Worm (Caenorhabditis elegans) whole organism, young adult: ENCODE measurements around the gene Y45F10C.2.

ENCODE experiments used
- C06A6.2 ChIP-seq: fragments of 200-800 bp; sonication (Bioruptor generic); conservative IDR thresholded peaks from 2 replicates; pipeline ENCODE4 v1.3.6; 2022; ENCODE audit warnings: missing genetic modification characterization, missing compliant biosample characterization
- F37B4.10 ChIP-seq: fragments of 200-800 bp; sonication (Bioruptor generic); IDR thresholded peaks from 2 replicates; pipeline ENCODE4 v1.3.6; 2022; ENCODE audit warnings: missing genetic modification characterization, missing compliant biosample characterization
- F55B11.4 ChIP-seq: sonication (generic microtip); optimal IDR thresholded peaks from 2 replicates; lab custom pipeline; 2016; ENCODE audit warnings: missing compliant biosample characterization, missing genetic modification characterization, borderline replicate concordance; ENCODE audit not compliant: insufficient read depth
- F57A8.1 ChIP-seq: fragments of 200-800 bp; sonication (Bioruptor generic); optimal IDR thresholded peaks from 2 replicates; lab custom pipeline; 2018; ENCODE audit warnings: mild to moderate bottlenecking, missing genetic modification characterization, moderate library complexity, missing compliant biosample characterization
- F57C9.4 ChIP-seq: sonication (generic microtip); optimal IDR thresholded peaks from 2 replicates; lab custom pipeline; 2017; ENCODE audit warnings: mild to moderate bottlenecking, missing genetic modification characterization, missing compliant biosample characterization
- T26A5.8 ChIP-seq: sonication (generic microtip); optimal IDR thresholded peaks from 2 replicates; lab custom pipeline; 2016; ENCODE audit warnings: missing genetic modification characterization, missing compliant biosample characterization
- Y56A3A.18 ChIP-seq: fragments of 200-800 bp; sonication (Bioruptor generic); IDR thresholded peaks from 2 replicates; pipeline ENCODE4 v1.3.6; 2022; ENCODE audit warnings: missing genetic modification reagents, missing genetic modification characterization, missing compliant biosample characterization
- Y67H2A.10 ChIP-seq: fragments of 200-800 bp; sonication (Bioruptor generic); conservative IDR thresholded peaks from 2 replicates; pipeline ENCODE4 v1.3.6; 2022; ENCODE audit warnings: missing genetic modification reagents, missing genetic modification characterization, missing compliant biosample characterization
- ZK185.1 ChIP-seq: sonication (generic microtip); optimal IDR thresholded peaks from 2 replicates; lab custom pipeline; 2016; ENCODE audit warnings: mild to moderate bottlenecking, missing genetic modification characterization, missing compliant biosample characterization; ENCODE audit not compliant: poor library complexity, severe bottlenecking
- akir-1 ChIP-seq: fragments of 200-800 bp; sonication (Bioruptor generic); optimal IDR thresholded peaks from 2 replicates; lab custom pipeline; 2018; ENCODE audit warnings: mild to moderate bottlenecking, missing genetic modification characterization, moderate library complexity, missing compliant biosample characterization
- aptf-3 ChIP-seq: fragments of 200-800 bp; sonication (Bioruptor generic); IDR thresholded peaks from 2 replicates; pipeline ENCODE4 v1.3.6; 2022; ENCODE audit warnings: missing genetic modification characterization, missing compliant biosample characterization
- athp-1 ChIP-seq: sonication (generic microtip); optimal IDR thresholded peaks from 2 replicates; lab custom pipeline; 2017; ENCODE audit warnings: mild to moderate bottlenecking, missing genetic modification characterization, missing compliant biosample characterization
- attf-3 ChIP-seq: fragments of 200-800 bp; sonication (Bioruptor generic); conservative IDR thresholded peaks from 2 replicates; pipeline ENCODE4 v1.3.6; 2022; ENCODE audit warnings: missing genetic modification reagents, missing genetic modification characterization, missing compliant biosample characterization
- attf-6 ChIP-seq: fragments of 200-800 bp; sonication (Bioruptor generic); IDR thresholded peaks from 2 replicates; pipeline ENCODE4 v1.3.6; 2022; ENCODE audit warnings: missing genetic modification reagents, missing genetic modification characterization, missing compliant biosample characterization
- bed-1 ChIP-seq: fragments of 200-800 bp; sonication (Bioruptor generic); IDR thresholded peaks from 2 replicates; pipeline ENCODE4 v1.3.6; 2022; ENCODE audit warnings: missing genetic modification reagents, missing genetic modification characterization, missing compliant biosample characterization
- bed-2 ChIP-seq: fragments of 200-800 bp; sonication (Bioruptor generic); IDR thresholded peaks from 2 replicates; pipeline ENCODE4 v1.3.6; 2022; ENCODE audit warnings: missing genetic modification reagents, missing genetic modification characterization, missing compliant biosample characterization
- cebp-1 ChIP-seq, 2 experiments: fragments of 200-800 bp in 1 of 2; sonication (Bioruptor generic) in 1 of 2; sonication (generic microtip) in 1 of 2; IDR thresholded peaks in 1 of 2; optimal IDR thresholded peaks in 1 of 2; 2 replicates each; pipeline versions ENCODE4 v1.3.6 to Lab custom; 2017 to 2022; ENCODE audit warnings: missing compliant biosample characterization in 2 of 2, missing genetic modification characterization in 2 of 2, mild to moderate bottlenecking in 1 of 2, missing genetic modification reagents in 1 of 2, moderate library complexity in 1 of 2
- cebp-2 ChIP-seq: fragments of 200-800 bp; sonication (Bioruptor generic); IDR thresholded peaks from 2 replicates; pipeline ENCODE4 v1.3.6; 2022; ENCODE audit warnings: missing genetic modification characterization, missing compliant biosample characterization
- ceh-100 ChIP-seq: fragments of 200-800 bp; sonication (Bioruptor generic); IDR thresholded peaks from 2 replicates; pipeline ENCODE4 v1.3.6; 2022; ENCODE audit warnings: missing genetic modification reagents, missing genetic modification characterization, missing compliant biosample characterization
- chd-7 ChIP-seq: sonication (generic microtip); optimal IDR thresholded peaks from 2 replicates; lab custom pipeline; 2016; ENCODE audit warnings: mild to moderate bottlenecking, missing genetic modification characterization, moderate library complexity, missing compliant biosample characterization
- egl-44 ChIP-seq: fragments of 200-800 bp; sonication (Bioruptor generic); IDR thresholded peaks from 2 replicates; pipeline ENCODE4 v1.3.6; 2022; ENCODE audit warnings: missing genetic modification reagents, missing genetic modification characterization, missing compliant biosample characterization
- hlh-12 ChIP-seq: sonication (generic microtip); optimal IDR thresholded peaks from 2 replicates; lab custom pipeline; 2016; ENCODE audit warnings: missing genetic modification characterization, missing compliant biosample characterization
- hmg-1.2 ChIP-seq: fragments of 200-800 bp; sonication (Bioruptor generic); IDR thresholded peaks from 2 replicates; pipeline ENCODE4 v1.3.6; 2022; ENCODE audit warnings: missing genetic modification reagents, missing genetic modification characterization, missing compliant biosample characterization
- let-526 ChIP-seq: fragments of 200-800 bp; sonication (Bioruptor generic); IDR thresholded peaks from 2 replicates; pipeline ENCODE4 v1.3.6; 2022; ENCODE audit warnings: missing genetic modification reagents, missing genetic modification characterization, missing compliant biosample characterization
- let-607 ChIP-seq, 2 experiments: fragments of 200-800 bp in 1 of 2; sonication (Bioruptor generic) in 1 of 2; sonication (generic microtip) in 1 of 2; optimal IDR thresholded peaks; 2 replicates each; lab custom pipeline; 2016 to 2018; ENCODE audit warnings: mild to moderate bottlenecking in 2 of 2, missing compliant biosample characterization in 2 of 2, missing genetic modification characterization in 2 of 2, moderate library complexity in 2 of 2, missing genotype in 1 of 2
- lin-35 ChIP-seq, 3 experiments: fragments of 150-350 bp in 2 of 3; sonication (generic microtip) in 1 of 3; optimal IDR thresholded peaks; 2 replicates each; lab custom pipeline; 2014 to 2018; ENCODE audit warnings: missing biosample characterization in 3 of 3, missing genetic modification characterization in 3 of 3, missing genetic modification reagents in 3 of 3
- lin-40 ChIP-seq: sonication (generic microtip); optimal IDR thresholded peaks from 2 replicates; lab custom pipeline; 2016; ENCODE audit warnings: missing genetic modification characterization, mild to moderate bottlenecking, missing compliant biosample characterization, missing genotype, missing genetic modification reagents
- lsl-1 ChIP-seq: fragments of 200-800 bp; sonication (Bioruptor generic); optimal IDR thresholded peaks from 2 replicates; lab custom pipeline; 2018; ENCODE audit warnings: mild to moderate bottlenecking, missing genetic modification characterization, moderate library complexity, missing compliant biosample characterization
- madf-6 ChIP-seq: fragments of 200-800 bp; sonication (Bioruptor generic); IDR thresholded peaks from 2 replicates; pipeline ENCODE4 v1.3.6; 2022; ENCODE audit warnings: missing genetic modification reagents, missing genetic modification characterization, missing compliant biosample characterization
- mcd-1 ChIP-seq: fragments of 200-800 bp; sonication (Bioruptor generic); IDR thresholded peaks from 2 replicates; pipeline ENCODE4 v1.3.6; 2022; ENCODE audit warnings: missing genetic modification reagents, missing genetic modification characterization, missing compliant biosample characterization
- mel-28 ChIP-seq: sonication (generic microtip); optimal IDR thresholded peaks from 2 replicates; lab custom pipeline; 2016; ENCODE audit warnings: borderline replicate concordance, mild to moderate bottlenecking, missing genetic modification characterization, missing compliant biosample characterization
- sea-2 ChIP-seq: fragments of 200-800 bp; sonication (Bioruptor generic); IDR thresholded peaks from 2 replicates; pipeline ENCODE4 v1.3.6; 2022; ENCODE audit warnings: missing genetic modification characterization, missing compliant biosample characterization
- snpc-1.1 ChIP-seq: sonication (generic microtip); optimal IDR thresholded peaks from 2 replicates; lab custom pipeline; 2017; ENCODE audit warnings: missing genetic modification characterization, mild to moderate bottlenecking, missing compliant biosample characterization, antibody characterized with exemption, moderate library complexity, missing genotype, missing genetic modification reagents; ENCODE audit not compliant: insufficient read depth
- snpc-4 ChIP-seq, 5 experiments: fragments of 150-350 bp in 1 of 5; sonication (generic microtip) in 4 of 5; optimal IDR thresholded peaks; 2 replicates each; lab custom pipeline; 2014 to 2018; ENCODE audit warnings: missing genetic modification characterization in 5 of 5, missing biosample characterization in 3 of 5, antibody characterized with exemption in 2 of 5, mild to moderate bottlenecking in 2 of 5, missing compliant biosample characterization in 2 of 5, missing genotype in 2 of 5, moderate library complexity in 2 of 5, missing genetic modification reagents in 1 of 5
- tbp1 ChIP-seq: fragments of 200-800 bp; sonication (Bioruptor generic); optimal IDR thresholded peaks from 2 replicates; lab custom pipeline; 2018; ENCODE audit warnings: mild to moderate bottlenecking, missing genetic modification characterization, missing compliant biosample characterization
- zim-3 ChIP-seq: sonication (generic microtip); optimal IDR thresholded peaks from 2 replicates; lab custom pipeline; 2017; ENCODE audit warnings: mild to moderate bottlenecking, missing genetic modification characterization, moderate library complexity, missing compliant biosample characterization
- ztf-28 ChIP-seq: fragments of 200-800 bp; sonication (Bioruptor generic); IDR thresholded peaks from 2 replicates; pipeline ENCODE4 v1.3.6; 2022; ENCODE audit warnings: missing genetic modification reagents, missing genetic modification characterization, missing compliant biosample characterization
- ztf-6 ChIP-seq: fragments of 200-800 bp; sonication (Bioruptor generic); IDR thresholded peaks from 2 replicates; pipeline ENCODE4 v1.3.6; 2022; ENCODE audit warnings: missing genetic modification reagents, missing genetic modification characterization, missing compliant biosample characterization

The Y45F10C.2 gene

DNA sequence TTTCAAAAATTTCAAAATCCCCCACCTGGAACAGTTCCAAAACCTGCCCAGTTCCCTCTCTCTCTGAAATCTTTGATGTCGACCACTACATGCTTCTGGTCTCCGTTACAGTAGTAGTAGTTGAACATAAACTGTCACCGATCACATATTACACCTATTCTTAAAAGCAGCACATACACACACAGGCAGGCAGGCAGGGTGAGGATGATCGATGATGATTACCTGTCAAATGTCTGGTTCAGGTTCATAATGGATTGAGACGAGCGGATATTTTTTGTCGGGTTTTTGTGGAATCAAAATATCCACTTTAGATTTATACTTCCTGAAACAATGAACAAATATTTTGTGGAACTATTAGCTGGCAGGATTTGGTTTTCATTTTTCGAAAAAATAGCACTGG, 31.5 kb upstream of the Y45F10C.2 start:
- TF ChIP-seq ceh-100 (GFP tag; lab: Robert Waterston, UW) (no peak), lin-35 (GFP tag; optimal IDR thresholded peaks at IDR 0.05; lab: Kevin White, UChicago) (no peak), F57A8.1 (GFP tag; lab: Kevin White, UChicago) (no peak), F37B4.10 (no peak), ZK185.1 (tag; lab: Kevin White, UChicago) (no peak), hmg-1.2 (GFP tag; lab: Robert Waterston, UW) (no peak), Y67H2A.10 (no peak), ztf-6 (GFP tag; lab: Robert Waterston, UW) (no peak), lin-40 (tag; lab: Kevin White, UChicago) (no peak), cebp-2 (GFP tag; lab: Robert Waterston, UW) (no peak), hlh-12 (tag; lab: Kevin White, UChicago) (no peak), T26A5.8 (no peak)

DNA sequence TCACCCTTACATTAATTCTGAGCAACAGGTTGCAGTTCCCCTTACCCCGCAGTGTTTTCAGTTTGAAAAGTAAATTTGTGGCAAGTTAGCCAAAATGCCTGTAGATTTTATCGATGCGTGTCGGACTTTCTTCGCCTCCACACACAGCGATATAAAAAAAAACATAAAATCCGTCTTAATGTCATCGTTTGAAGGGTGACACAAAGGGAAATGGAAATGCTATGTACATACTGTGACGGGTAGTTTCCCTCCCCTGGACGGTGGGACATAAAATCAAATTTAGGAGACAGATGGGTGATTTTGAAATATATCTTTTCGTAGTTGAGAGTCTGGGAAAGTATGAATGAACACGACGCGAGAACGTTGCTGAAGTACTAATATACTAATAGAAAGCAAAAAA, 30.1 kb upstream of the Y45F10C.2 start:
- TF ChIP-seq snpc-1.1 (tag; lab: Kevin White, UChicago), result no peak
- no peak for TF ChIP-seq F57C9.4
- no peak for TF ChIP-seq mel-28 (tag; lab: Kevin White, UChicago)
- TF ChIP-seq let-526, result no peak
- TF ChIP-seq sea-2 (GFP tag; lab: Robert Waterston, UW), result no peak
- no peak for TF ChIP-seq ztf-28 (GFP tag; lab: Robert Waterston, UW)
- no peak for TF ChIP-seq cebp-1 (GFP tag; IDR thresholded peaks at IDR 0.05; lab: Robert Waterston, UW)
- TF ChIP-seq cebp-1 (tag; optimal IDR thresholded peaks at IDR 0.05; lab: Kevin White, UChicago), result no peak
- no peak for TF ChIP-seq zim-3 (tag; lab: Kevin White, UChicago)

DNA sequence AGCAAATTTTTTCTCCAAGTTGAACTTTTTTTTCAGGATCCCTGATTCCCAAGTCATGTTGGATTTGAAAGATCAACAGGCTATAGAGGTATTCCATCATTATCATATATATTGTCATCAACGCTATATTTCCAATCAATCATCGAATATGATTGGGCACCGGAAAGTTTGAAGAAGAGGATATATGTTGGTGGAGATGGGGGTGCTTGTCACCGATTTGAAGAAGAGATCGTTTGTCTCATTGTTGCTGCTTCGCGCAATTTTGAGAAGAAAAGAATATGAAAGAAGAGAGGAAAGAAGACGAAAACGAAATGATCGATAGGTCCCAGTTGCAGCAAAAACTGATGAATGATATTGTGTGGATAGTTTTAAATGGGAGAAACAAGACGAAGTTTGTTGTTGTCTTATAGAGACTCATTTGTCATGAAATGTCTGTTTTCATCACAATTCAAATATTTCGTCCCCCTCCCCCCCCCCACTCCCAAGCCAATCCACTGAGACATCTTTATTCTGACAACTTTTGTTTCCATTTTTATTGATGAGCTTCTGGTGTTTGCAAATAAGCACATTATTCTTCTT, 26.9 kb upstream of the Y45F10C.2 start, which contains the start of gene T23G4.2:
TSS of gene T23G4.2 (minus strand) at position 255 of the 579 bp plus-strand sequence.
- TF ChIP-seq bed-1 (GFP tag; lab: Robert Waterston, UW) (no peak), ztf-28 (GFP tag; lab: Robert Waterston, UW) (no peak), C06A6.2 (GFP tag; lab: Robert Waterston, UW) (no peak), F55B11.4 (tag; lab: Kevin White, UChicago) (no peak), bed-2 (no peak)

DNA sequence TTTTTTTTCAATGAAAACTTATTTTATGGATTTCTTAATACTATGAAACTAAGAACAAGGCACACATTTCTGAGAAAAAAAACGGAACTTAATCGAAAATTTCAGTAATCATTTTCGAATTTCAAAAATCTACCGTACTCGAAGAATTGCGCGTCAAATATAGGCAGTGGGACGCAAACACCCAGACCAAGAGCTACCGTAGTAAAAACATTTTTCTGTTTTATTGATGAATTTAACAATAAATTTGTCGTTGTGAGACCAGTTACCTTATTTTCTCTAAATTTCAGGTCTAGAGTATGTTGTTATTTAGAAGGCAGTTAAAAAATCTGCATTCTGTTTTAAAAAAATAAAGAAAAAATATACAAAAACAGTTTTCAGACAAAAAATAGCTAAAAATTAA, 25.2 kb upstream of the Y45F10C.2 start:
- TF ChIP-seq attf-6 (GFP tag; lab: Robert Waterston, UW) (peak; percentile 59; the same call in 1 of the 2 replicates), ceh-100 (GFP tag; lab: Robert Waterston, UW) (no peak), akir-1 (no peak), athp-1 (tag; lab: Kevin White, UChicago) (no peak), madf-6 (GFP tag; lab: Robert Waterston, UW) (0 out of 2 replicates have a peak, but pooled peaks have one; percentile 17), Y56A3A.18 (no peak), chd-7 (tag; lab: Kevin White, UChicago) (no peak), snpc-4 (GFP tag; optimal IDR thresholded peaks at IDR 0.05; lab: Kevin White, UChicago) (peak; percentile 45), snpc-4 (tag; optimal IDR thresholded peaks at IDR 0.05; lab: Kevin White, UChicago) (peak in 3 of 4 experiments; percentile 77 to 85 (median 84)), let-607 (tag; optimal IDR thresholded peaks at IDR 0.05; lab: Kevin White, UChicago) (no peak), lsl-1 (GFP tag; lab: Kevin White, UChicago) (peak; percentile 74), egl-44 (GFP tag; lab: Robert Waterston, UW) (no peak), attf-3 (0 out of 2 replicates have a peak, but pooled peaks have one; percentile 39), aptf-3 (GFP tag; lab: Robert Waterston, UW) (no peak), mcd-1 (no peak), tbp1 (peak; percentile 28), hlh-12 (tag; lab: Kevin White, UChicago) (no peak)
